Fruit fly (Drosophila melanogaster): Measurements from ENCODE around the gene Rcd4.

The Rcd4 gene

DNA sequence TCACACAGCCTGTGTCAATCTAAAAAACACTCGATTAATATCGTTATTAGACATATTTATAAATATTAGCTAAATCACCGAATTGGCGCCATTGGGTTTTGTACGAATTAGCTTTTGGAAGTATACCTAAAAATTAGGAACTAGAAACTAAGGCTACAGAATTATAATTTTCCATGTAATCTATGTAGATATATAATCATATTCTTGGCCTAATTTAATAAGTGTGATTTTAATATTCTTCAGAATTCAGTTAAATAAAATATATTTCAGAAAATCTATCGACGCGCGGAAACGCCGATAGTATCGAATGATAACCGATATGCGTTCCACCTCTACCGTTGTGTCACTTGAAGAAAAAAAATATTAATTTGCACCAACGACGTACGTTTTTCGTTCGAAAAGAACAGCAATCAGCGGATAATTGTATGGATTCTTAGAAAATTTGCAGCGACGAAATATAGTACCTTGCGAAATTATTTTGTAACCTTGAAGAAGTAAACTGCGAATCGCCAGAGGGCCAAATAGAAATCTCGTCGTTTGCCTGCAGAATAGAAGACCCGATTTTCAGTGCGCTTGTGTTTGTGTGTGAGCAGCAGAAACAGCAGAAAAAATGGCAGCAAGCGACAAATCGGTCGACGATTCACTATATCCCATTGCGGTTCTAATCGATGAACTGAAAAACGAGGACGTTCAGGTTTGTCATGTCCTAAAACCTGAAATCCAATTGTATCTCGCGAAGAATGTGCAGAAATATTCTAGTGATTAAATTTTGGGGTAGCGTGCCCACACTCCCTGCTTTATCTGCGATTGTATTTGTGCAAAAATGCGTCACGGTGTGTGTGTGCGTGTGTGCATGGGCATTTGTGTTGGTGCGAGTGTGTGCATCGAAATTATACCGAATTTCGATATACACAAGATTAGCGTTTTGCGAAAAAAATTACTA lies 16.7 kb upstream of the Rcd4 start, which contains the start of gene Pp2A-29B (continued):
- peak; percentile 92 for TF ChIP-seq Sry-δ (GFP tag; optimal IDR thresholded peaks at IDR 0.05)
- no peak for TF ChIP-seq dysf (GFP tag; IDR thresholded peaks at IDR 0.05)
- no peak for TF ChIP-seq CG7786 (GFP tag; optimal IDR thresholded peaks at IDR 0.05)
- TF ChIP-seq Doc3 (GFP tag; IDR thresholded peaks at IDR 0.05; ENCODE audit: partially characterized antibody) = peak; percentile 99
- no peak for TF ChIP-seq CG8388 (GFP tag; optimal IDR thresholded peaks at IDR 0.05)
- TF ChIP-seq CG2678 (tag; optimal IDR thresholded peaks at IDR 0.05) = peak; percentile 15
- TF ChIP-seq CG6689 (GFP tag; IDR thresholded peaks at IDR 0.05) = no peak
- no peak for TF ChIP-seq ro (GFP tag; IDR thresholded peaks at IDR 0.05)
- 0 out of 2 replicates have a peak, but pooled peaks have one; percentile 23 for TF ChIP-seq E2f1 (GFP tag; IDR thresholded peaks at IDR 0.05)
- TF ChIP-seq Rx (GFP tag; IDR thresholded peaks at IDR 0.05) = no peak
- TF ChIP-seq Stat92E (GFP tag; optimal IDR thresholded peaks at IDR 0.05) = peak in 1 of 3 experiments; percentile 14
- TF ChIP-seq CG11723 (GFP tag; optimal IDR thresholded peaks at IDR 0.05) = no peak
- TF ChIP-seq CkIIα-i1 (GFP tag; IDR thresholded peaks at IDR 0.05) = no peak
- no peak for TF ChIP-seq CG3838 (GFP tag; optimal IDR thresholded peaks at IDR 0.05)
- no peak for TF ChIP-seq disco-r (GFP tag; optimal IDR thresholded peaks at IDR 0.05)
- no peak for TF ChIP-seq Drgx (GFP tag; IDR thresholded peaks at IDR 0.05)
- no peak for TF ChIP-seq CG43689 (GFP tag; IDR thresholded peaks at IDR 0.05)
- TF ChIP-seq Blimp-1 (GFP tag; optimal IDR thresholded peaks at IDR 0.05) = no peak
- no peak for TF ChIP-seq Adf1 (GFP tag; IDR thresholded peaks at IDR 0.05)
- peak; percentile 18 for TF ChIP-seq Hsf (GFP tag; optimal IDR thresholded peaks at IDR 0.05)
- no peak for TF ChIP-seq onecut (GFP tag; IDR thresholded peaks at IDR 0.05)
- peak; percentile 97 for TF ChIP-seq CG18011 (GFP tag; optimal IDR thresholded peaks at IDR 0.05)
- TF ChIP-seq CG16813 (GFP tag; IDR thresholded peaks at IDR 0.05; ENCODE audit: partially characterized antibody) = peak; percentile 100
- no peak for TF ChIP-seq sisA (GFP tag; IDR thresholded peaks at IDR 0.05)
- TF ChIP-seq CG12942 (GFP tag; optimal IDR thresholded peaks at IDR 0.05) = no peak
- peak; percentile 44 for TF ChIP-seq Lhr (GFP tag; optimal IDR thresholded peaks at IDR 0.05)
- no peak for TF ChIP-seq CG12071 (GFP tag; optimal IDR thresholded peaks at IDR 0.05)
- no peak for TF ChIP-seq tgo (GFP tag; IDR thresholded peaks at IDR 0.05)
- TF ChIP-seq slbo (GFP tag; IDR thresholded peaks at IDR 0.05) = peak; percentile 56; the same call in 1 of the 2 replicates
- TF ChIP-seq CG13894 (tag; optimal IDR thresholded peaks at IDR 0.05) = no peak
- TF ChIP-seq ap (GFP tag; IDR thresholded peaks at IDR 0.05) = no peak
- TF ChIP-seq CG17328 (GFP tag; IDR thresholded peaks at IDR 0.05) = no peak
- no peak for TF ChIP-seq wek (GFP tag; optimal IDR thresholded peaks at IDR 0.05)
- TF ChIP-seq CG15514 (GFP tag; optimal IDR thresholded peaks at IDR 0.05) = peak; percentile 42
- no peak for TF ChIP-seq CG6813 (GFP tag; optimal IDR thresholded peaks at IDR 0.05)
- TF ChIP-seq NC2β (GFP tag; optimal IDR thresholded peaks at IDR 0.05) = no peak
- TF ChIP-seq GATAe (GFP tag; conservative IDR thresholded peaks at IDR 0.05) = no peak
- TF ChIP-seq D19B (GFP tag; optimal IDR thresholded peaks at IDR 0.05) = no peak
- TF ChIP-seq CG7271 (tag; optimal IDR thresholded peaks at IDR 0.05) = no peak
- TF ChIP-seq TFAM (GFP tag; optimal IDR thresholded peaks at IDR 0.05) = no peak
- no peak for TF ChIP-seq ems (GFP tag; optimal IDR thresholded peaks at IDR 0.05)
- TF ChIP-seq CG4282 (GFP tag; optimal IDR thresholded peaks at IDR 0.05) = no peak
- TF ChIP-seq toy (GFP tag; IDR thresholded peaks at IDR 0.05) = no peak
- no peak for TF ChIP-seq bigmax (GFP tag; optimal IDR thresholded peaks at IDR 0.05)
- peak; percentile 100 for TF ChIP-seq CG14860 (GFP tag; IDR thresholded peaks at IDR 0.05; ENCODE audit: partially characterized antibody)
- TF ChIP-seq ttk (GFP tag; IDR thresholded peaks at IDR 0.05) = no peak
- TF ChIP-seq Fer3 (tag; optimal IDR thresholded peaks at IDR 0.05) = no peak
- peak; percentile 17 for TF ChIP-seq CG9817 (tag; optimal IDR thresholded peaks at IDR 0.05)
- TF ChIP-seq br (optimal IDR thresholded peaks at IDR 0.05) = no peak

Measured in whole organism, embryonic.